Fruit fly (Drosophila melanogaster) whole organism, embryonic: Measurements from ENCODE around the gene mRpS35.

Experiments used
- CG10274 ChIP-seq: fragments of 200-800 bp; sonication (Bioruptor generic); optimal IDR thresholded peaks from 3 replicates; lab custom pipeline; 2017; ENCODE audit warnings: missing biosample characterization, mild to moderate bottlenecking, missing genetic modification characterization
- CG10543 ChIP-seq: fragments of 200-800 bp; sonication (Bioruptor generic); optimal IDR thresholded peaks from 3 replicates; lab custom pipeline; 2017; ENCODE audit warnings: missing biosample characterization, mild to moderate bottlenecking, missing genetic modification characterization, moderate library complexity
- CG11504 ChIP-seq: fragments of 200-800 bp; sonication (Bioruptor generic); optimal IDR thresholded peaks from 3 replicates; lab custom pipeline; 2019; ENCODE audit warnings: missing biosample characterization, mild to moderate bottlenecking, missing genetic modification characterization, moderate library complexity
- CG12071 ChIP-seq: fragments of 200-800 bp; sonication (Bioruptor generic); optimal IDR thresholded peaks from 3 replicates; lab custom pipeline; 2018; ENCODE audit warnings: missing biosample characterization, mild to moderate bottlenecking, missing genetic modification characterization
- CG12769 ChIP-seq: fragments of 200-800 bp; sonication (Bioruptor generic); optimal IDR thresholded peaks from 2 replicates; lab custom pipeline; 2019; ENCODE audit warnings: missing biosample characterization, mild to moderate bottlenecking, missing genetic modification characterization, moderate library complexity
- CG15011 ChIP-seq: fragments of 200-800 bp; sonication (Bioruptor generic); optimal IDR thresholded peaks from 3 replicates; lab custom pipeline; 2018; ENCODE audit warnings: missing biosample characterization, mild to moderate bottlenecking, missing genetic modification characterization
- CG17829 ChIP-seq: fragments of 200-800 bp; optimal IDR thresholded peaks from 2 replicates; lab custom pipeline; 2019; ENCODE audit warnings: missing biosample characterization, mild to moderate bottlenecking, missing genetic modification characterization, moderate library complexity
- CG18619 ChIP-seq: fragments of 200-800 bp; sonication (Bioruptor generic); optimal IDR thresholded peaks from 3 replicates; lab custom pipeline; 2017; ENCODE audit warnings: missing biosample characterization, mild to moderate bottlenecking, missing genetic modification characterization
- CG2120 ChIP-seq: fragments of 200-800 bp; sonication (Bioruptor generic); optimal IDR thresholded peaks from 3 replicates; lab custom pipeline; 2016; ENCODE audit warnings: missing biosample characterization, missing genetic modification characterization
- CG2202 ChIP-seq: fragments of 200-800 bp; sonication (Bioruptor generic); optimal IDR thresholded peaks from 2 replicates; lab custom pipeline; 2018; ENCODE audit warnings: missing biosample characterization, mild to moderate bottlenecking, missing genetic modification characterization
- CG31388 ChIP-seq: fragments of 200-800 bp; sonication (Bioruptor generic); optimal IDR thresholded peaks from 2 replicates; lab custom pipeline; 2016; ENCODE audit warnings: missing biosample characterization, missing genetic modification characterization
- CG32767 ChIP-seq: fragments of 200-800 bp; sonication (Bioruptor generic); IDR thresholded peaks from 2 replicates; pipeline ENCODE4 v1.3.6; 2022; ENCODE audit warnings: missing biosample characterization, missing genetic modification characterization
- CG42726 ChIP-seq: fragments of 200-800 bp; sonication (Bioruptor generic); IDR thresholded peaks from 2 replicates; pipeline ENCODE4 v1.3.6; 2022; ENCODE audit warnings: missing biosample characterization, missing genetic modification characterization; ENCODE audit not compliant: partially characterized antibody
- CG4707 ChIP-seq: fragments of 200-800 bp; sonication (Bioruptor generic); optimal IDR thresholded peaks from 2 replicates; lab custom pipeline; 2018; ENCODE audit warnings: missing biosample characterization, mild to moderate bottlenecking, missing genetic modification characterization, moderate library complexity
- CG7372 ChIP-seq: fragments of 200-800 bp; sonication (Bioruptor generic); IDR thresholded peaks from 2 replicates; pipeline ENCODE4 v1.3.6; 2022; ENCODE audit warnings: missing biosample characterization, missing genetic modification characterization
- CG8089 ChIP-seq: fragments of 200-800 bp; sonication (Bioruptor generic); optimal IDR thresholded peaks from 3 replicates; lab custom pipeline; 2016; ENCODE audit warnings: missing biosample characterization, missing genetic modification characterization
- CG8281 ChIP-seq: fragments of 200-800 bp; sonication (Bioruptor generic); optimal IDR thresholded peaks from 2 replicates; lab custom pipeline; 2018; ENCODE audit warnings: missing biosample characterization, mild to moderate bottlenecking, missing genetic modification characterization, moderate library complexity
- CG8359 ChIP-seq: fragments of 200-800 bp; sonication (Bioruptor generic); optimal IDR thresholded peaks from 2 replicates; lab custom pipeline; 2017; ENCODE audit warnings: missing biosample characterization, mild to moderate bottlenecking, missing genetic modification characterization, borderline replicate concordance
- CG8388 ChIP-seq: fragments of 200-800 bp; sonication (Bioruptor generic); optimal IDR thresholded peaks from 2 replicates; lab custom pipeline; 2019; ENCODE audit warnings: missing biosample characterization, mild to moderate bottlenecking, missing genetic modification characterization, moderate library complexity
- CHES-1-like ChIP-seq: fragments of 200-800 bp; sonication (Bioruptor generic); optimal IDR thresholded peaks from 2 replicates; lab custom pipeline; 2016; ENCODE audit warnings: missing biosample characterization, missing genetic modification characterization
- Chrac-16 ChIP-seq: fragments of 200-800 bp; sonication (Bioruptor generic); optimal IDR thresholded peaks from 3 replicates; lab custom pipeline; 2016; ENCODE audit warnings: missing biosample characterization, missing genetic modification characterization
- Dad ChIP-seq: fragments of 200-800 bp; sonication (Bioruptor generic); optimal IDR thresholded peaks from 3 replicates; lab custom pipeline; 2016; ENCODE audit warnings: missing biosample characterization, missing genetic modification characterization
- Dek ChIP-seq: fragments of 200-800 bp; sonication (Bioruptor generic); optimal IDR thresholded peaks from 3 replicates; lab custom pipeline; 2019; ENCODE audit warnings: missing biosample characterization, mild to moderate bottlenecking, missing genetic modification characterization, moderate library complexity
- Drgx ChIP-seq: fragments of 200-800 bp; sonication (Bioruptor generic); IDR thresholded peaks from 2 replicates; pipeline ENCODE4 v1.3.6; 2022; ENCODE audit warnings: missing biosample characterization, missing genetic modification characterization
- Ets97D ChIP-seq: fragments of 200-800 bp; sonication (Bioruptor generic); optimal IDR thresholded peaks from 3 replicates; lab custom pipeline; 2016; ENCODE audit warnings: missing biosample characterization, missing genetic modification characterization
- Fer3 ChIP-seq: fragments of 200-800 bp; sonication (Bioruptor generic); optimal IDR thresholded peaks from 2 replicates; lab custom pipeline; 2018; ENCODE audit warnings: missing biosample characterization, mild to moderate bottlenecking, missing genetic modification characterization, moderate library complexity
- Hr39 ChIP-seq: fragments of >200 bp; optimal IDR thresholded peaks from 2 replicates; lab custom pipeline; 2017
- Nf-YB ChIP-seq: fragments of 200-800 bp; sonication (Bioruptor generic); optimal IDR thresholded peaks from 3 replicates; lab custom pipeline; 2019; ENCODE audit warnings: missing biosample characterization, mild to moderate bottlenecking, missing genetic modification characterization, moderate library complexity
- Nf-YC ChIP-seq: fragments of 200-800 bp; optimal IDR thresholded peaks from 3 replicates; lab custom pipeline; 2019; ENCODE audit warnings: missing biosample characterization, mild to moderate bottlenecking, missing genetic modification characterization, moderate library complexity
- Opbp ChIP-seq: fragments of 200-800 bp; sonication (Bioruptor generic); IDR thresholded peaks from 3 replicates; pipeline ENCODE4 v1.3.6; 2022; ENCODE audit warnings: missing biosample characterization, missing genetic modification characterization; ENCODE audit not compliant: partially characterized antibody
- Optix ChIP-seq: fragments of 200-800 bp; sonication (Bioruptor generic); IDR thresholded peaks from 3 replicates; pipeline ENCODE4 v1.3.6; 2022; ENCODE audit warnings: missing biosample characterization, missing genetic modification characterization
- Rx ChIP-seq: fragments of 200-800 bp; sonication (Bioruptor generic); IDR thresholded peaks from 2 replicates; pipeline ENCODE4 v1.3.6; 2022; ENCODE audit warnings: missing biosample characterization, missing genetic modification characterization
- ara ChIP-seq: fragments of 200-800 bp; sonication (Bioruptor generic); IDR thresholded peaks from 2 replicates; pipeline ENCODE4 v1.3.6; 2022; ENCODE audit warnings: missing biosample characterization, missing genetic modification characterization
- btn ChIP-seq: fragments of 200-800 bp; sonication (Bioruptor generic); optimal IDR thresholded peaks from 2 replicates; lab custom pipeline; 2016; ENCODE audit warnings: missing biosample characterization, missing genetic modification characterization
- chif ChIP-seq, 2 experiments: fragments of 200-800 bp; sonication (Bioruptor generic); optimal IDR thresholded peaks; 3 replicates each; lab custom pipeline; 2016; ENCODE audit warnings: missing biosample characterization in 2 of 2, missing genetic modification characterization in 2 of 2
- disco-r ChIP-seq: fragments of 200-800 bp; sonication (Bioruptor generic); optimal IDR thresholded peaks from 2 replicates; lab custom pipeline; 2016; ENCODE audit warnings: missing biosample characterization, missing genetic modification characterization
- fd3F ChIP-seq: fragments of 200-800 bp; sonication (Bioruptor generic); optimal IDR thresholded peaks from 2 replicates; lab custom pipeline; 2018; ENCODE audit warnings: missing biosample characterization, mild to moderate bottlenecking, missing genetic modification characterization, moderate library complexity
- gce ChIP-seq: fragments of 200-800 bp; sonication (Bioruptor generic); IDR thresholded peaks from 3 replicates; pipeline ENCODE4 v1.3.6; 2022; ENCODE audit warnings: missing biosample characterization, missing genetic modification characterization
- gcm ChIP-seq: fragments of 200-800 bp; sonication (Bioruptor generic); optimal IDR thresholded peaks from 2 replicates; lab custom pipeline; 2019; ENCODE audit warnings: missing biosample characterization, mild to moderate bottlenecking, missing genetic modification characterization, moderate library complexity
- hkb ChIP-seq, 2 experiments: fragments of 200-800 bp in 1 of 2; fragments of >200 bp in 1 of 2; sonication (Bioruptor generic) in 1 of 2; IDR thresholded peaks in 1 of 2; optimal IDR thresholded peaks in 1 of 2; 2 replicates each; pipeline versions ENCODE4 v1.3.6 to Lab custom; 2017 to 2022; ENCODE audit warnings: missing biosample characterization in 1 of 2, missing genetic modification characterization in 1 of 2
- hth ChIP-seq: fragments of >200 bp; optimal IDR thresholded peaks from 2 replicates; lab custom pipeline; 2017; ENCODE audit warnings: inconsistent platforms
- pb ChIP-seq: fragments of 200-800 bp; sonication (Bioruptor generic); optimal IDR thresholded peaks from 3 replicates; lab custom pipeline; 2016; ENCODE audit warnings: missing biosample characterization, missing genetic modification characterization
- pzg ChIP-seq: fragments of 200-800 bp; sonication (Bioruptor generic); optimal IDR thresholded peaks from 3 replicates; lab custom pipeline; 2018; ENCODE audit warnings: missing biosample characterization, mild to moderate bottlenecking, missing genetic modification characterization, moderate library complexity
- row ChIP-seq: fragments of 200-800 bp; sonication (Bioruptor generic); IDR thresholded peaks from 3 replicates; pipeline ENCODE4 v1.3.6; 2022; ENCODE audit warnings: missing biosample characterization, missing genetic modification characterization
- salm ChIP-seq: fragments of 200-800 bp; sonication (Bioruptor generic); optimal IDR thresholded peaks from 2 replicates; lab custom pipeline; 2018; ENCODE audit warnings: missing biosample characterization, mild to moderate bottlenecking, missing genetic modification characterization
- scrt ChIP-seq: fragments of 200-800 bp; sonication (Bioruptor generic); optimal IDR thresholded peaks from 2 replicates; lab custom pipeline; 2018; ENCODE audit warnings: missing biosample characterization, mild to moderate bottlenecking, missing genetic modification characterization, moderate library complexity
- sens ChIP-seq: fragments of 200-800 bp; sonication (Bioruptor generic); peaks from one replicate; lab custom pipeline; 2016; ENCODE audit warnings: missing biosample characterization, missing genetic modification characterization
- slbo ChIP-seq: fragments of 200-800 bp; sonication (Bioruptor generic); IDR thresholded peaks from 2 replicates; pipeline ENCODE4 v1.3.6; 2022; ENCODE audit warnings: missing biosample characterization, missing genetic modification characterization
- tll ChIP-seq, 2 experiments: fragments of 200-800 bp in 1 of 2; fragments of >200 bp in 1 of 2; sonication (Bioruptor generic) in 1 of 2; optimal IDR thresholded peaks; 2 replicates each; lab custom pipeline; 2017 to 2019; ENCODE audit warnings: missing biosample characterization in 2 of 2, missing genetic modification characterization in 2 of 2, mild to moderate bottlenecking in 1 of 2, moderate library complexity in 1 of 2
- wor ChIP-seq: fragments of 200-800 bp; sonication (Bioruptor generic); IDR thresholded peaks from 2 replicates; pipeline ENCODE4 v1.3.6; 2022; ENCODE audit warnings: missing biosample characterization, missing genetic modification characterization

The mRpS35 gene

dm6 chr3L:2805956-2806527, 25.3 kb downstream of the mRpS35 start (continued):
- no peak for TF ChIP-seq CG2202 (tag; lab: Kevin White, UChicago)
- no peak for TF ChIP-seq CG8089 (GFP tag; lab: Kevin White, UChicago)
- no peak for TF ChIP-seq chif (GFP tag; optimal IDR thresholded peaks at IDR 0.05; lab: Kevin White, UChicago)
- no peak for TF ChIP-seq CHES-1-like
- TF ChIP-seq Nf-YB (GFP tag; lab: Kevin White, UChicago): no peak
- peak; percentile 52 for TF ChIP-seq Fer3
- peak; percentile 83 for TF ChIP-seq CG7372 (GFP tag; lab: Robert Waterston, UW)
- no peak for TF ChIP-seq disco-r (GFP tag; lab: Kevin White, UChicago)
- peak; percentile 92 for TF ChIP-seq Drgx (GFP tag; lab: Robert Waterston, UW)
- TF ChIP-seq CG2120 (GFP tag; lab: Kevin White, UChicago): peak; percentile 38
- peak; percentile 17 for TF ChIP-seq CG10274 (GFP tag; lab: Kevin White, UChicago)
- no peak for TF ChIP-seq CG8281 (tag; lab: Kevin White, UChicago)
- TF ChIP-seq sens (GFP tag; lab: Kevin White, UChicago): peak; percentile 97
- TF ChIP-seq CG15011 (GFP tag; lab: Kevin White, UChicago): peak; percentile 14
- no peak for TF ChIP-seq CG4707
- TF ChIP-seq CG17829 (tag; lab: Kevin White, UChicago): peak; percentile 85
- TF ChIP-seq Chrac-16 (GFP tag; lab: Kevin White, UChicago): peak; percentile 23
- TF ChIP-seq hkb (optimal IDR thresholded peaks at IDR 0.05; lab: Kevin White, UChicago): no peak
- peak; percentile 87 for TF ChIP-seq hkb (GFP tag; IDR thresholded peaks at IDR 0.05; lab: Robert Waterston, UW)
- peak; percentile 46 for TF ChIP-seq CG8388 (GFP tag; lab: Kevin White, UChicago)
- TF ChIP-seq row (GFP tag; lab: Robert Waterston, UW): peak; percentile 87
- TF ChIP-seq gce: peak; percentile 85
- TF ChIP-seq slbo (GFP tag; lab: Robert Waterston, UW): peak; percentile 82
- peak; percentile 4 for TF ChIP-seq Ets97D (GFP tag; lab: Kevin White, UChicago)
- peak; percentile 6 for TF ChIP-seq CG31388 (GFP tag; lab: Kevin White, UChicago)
- peak; percentile 93 for TF ChIP-seq ara (GFP tag; lab: Robert Waterston, UW)
- TF ChIP-seq pzg (GFP tag; lab: Kevin White, UChicago): no peak
- TF ChIP-seq hth: no peak
- no peak for TF ChIP-seq Opbp
- TF ChIP-seq salm (tag; lab: Kevin White, UChicago): peak; percentile 32
- TF ChIP-seq scrt (GFP tag; lab: Kevin White, UChicago): peak; percentile 46
- peak; percentile 31 for TF ChIP-seq CG18619 (GFP tag; lab: Kevin White, UChicago)
- no peak for TF ChIP-seq Hr39 (lab: Kevin White, UChicago)
- TF ChIP-seq CG8359 (GFP tag; lab: Kevin White, UChicago): peak; percentile 25
- TF ChIP-seq CG10543 (GFP tag; lab: Kevin White, UChicago): no peak
- peak; percentile 82 for TF ChIP-seq Optix (GFP tag; lab: Robert Waterston, UW)
- TF ChIP-seq tll (GFP tag; optimal IDR thresholded peaks at IDR 0.05; lab: Kevin White, UChicago): no peak
- peak; percentile 39 for TF ChIP-seq CG12071
- peak; percentile 57 for TF ChIP-seq Dad
- peak; percentile 51 for TF ChIP-seq CG12769 (tag; lab: Kevin White, UChicago)
- TF ChIP-seq fd3F (GFP tag; lab: Kevin White, UChicago): no peak
- TF ChIP-seq CG11504: peak; percentile 80
- TF ChIP-seq pb (GFP tag; lab: Kevin White, UChicago): no peak
- TF ChIP-seq CG32767 (GFP tag; lab: Robert Waterston, UW): 0 out of 2 replicates have a peak, but pooled peaks have one; percentile 21
- no peak for TF ChIP-seq CG42726 (GFP tag; lab: Robert Waterston, UW)
- TF ChIP-seq gcm: no peak
- peak; percentile 54; the same call in 1 of the 2 replicates for TF ChIP-seq wor (GFP tag; lab: Robert Waterston, UW)
- peak; percentile 72 for TF ChIP-seq Rx (GFP tag; lab: Robert Waterston, UW)
- peak; percentile 28 for TF ChIP-seq Nf-YC (tag; lab: Kevin White, UChicago)
- peak; percentile 22 for TF ChIP-seq Dek (tag; lab: Kevin White, UChicago)
- no peak for TF ChIP-seq btn (GFP tag; lab: Kevin White, UChicago)
